Worm (Caenorhabditis elegans) whole organism, young adult: ENCODE results near the gene rpt-1.
A peak's percentile ranks its signal among the peaks of the same experiment; 100 is the strongest.

Source experiments
- B0019.2 ChIP-seq: fragments of 200-800 bp; sonication (Bioruptor generic); conservative IDR thresholded peaks from 2 replicates; pipeline ENCODE4 v1.3.6; 2022; ENCODE audit warnings: missing genetic modification reagents, missing genetic modification characterization, missing compliant biosample characterization
- B0035.1 ChIP-seq: sonication (generic microtip); optimal IDR thresholded peaks from 2 replicates; lab custom pipeline; 2016; ENCODE audit warnings: missing genetic modification characterization, mild to moderate bottlenecking, missing compliant biosample characterization, missing genotype, missing genetic modification reagents
- C17E4.6 ChIP-seq: fragments of 200-800 bp; sonication (Bioruptor generic); IDR thresholded peaks from 2 replicates; pipeline ENCODE4 v1.3.6; 2022; ENCODE audit warnings: missing genetic modification reagents, missing genetic modification characterization, missing compliant biosample characterization
- F22D6.2 ChIP-seq: sonication (generic microtip); optimal IDR thresholded peaks from 2 replicates; lab custom pipeline; 2016; ENCODE audit warnings: mild to moderate bottlenecking, missing genetic modification characterization, missing compliant biosample characterization
- F33H1.4 ChIP-seq: fragments of 200-800 bp; sonication (Bioruptor generic); IDR thresholded peaks from 2 replicates; pipeline ENCODE4 v1.3.6; 2022; ENCODE audit warnings: missing genetic modification reagents, missing genetic modification characterization, missing compliant biosample characterization
- F37B4.10 ChIP-seq: fragments of 200-800 bp; sonication (Bioruptor generic); IDR thresholded peaks from 2 replicates; pipeline ENCODE4 v1.3.6; 2022; ENCODE audit warnings: missing genetic modification characterization, missing compliant biosample characterization
- F49E8.2 ChIP-seq: sonication (generic microtip); optimal IDR thresholded peaks from 3 replicates; lab custom pipeline; 2017; ENCODE audit warnings: missing genetic modification characterization, mild to moderate bottlenecking, missing compliant biosample characterization, antibody characterized with exemption, moderate library complexity; ENCODE audit not compliant: insufficient read depth
- F55B11.4 ChIP-seq: sonication (generic microtip); optimal IDR thresholded peaks from 2 replicates; lab custom pipeline; 2016; ENCODE audit warnings: missing compliant biosample characterization, missing genetic modification characterization, borderline replicate concordance; ENCODE audit not compliant: insufficient read depth
- F57A8.1 ChIP-seq: fragments of 200-800 bp; sonication (Bioruptor generic); optimal IDR thresholded peaks from 2 replicates; lab custom pipeline; 2018; ENCODE audit warnings: mild to moderate bottlenecking, missing genetic modification characterization, moderate library complexity, missing compliant biosample characterization
- K12H6.12 ChIP-seq: fragments of 200-800 bp; sonication (Bioruptor generic); optimal IDR thresholded peaks from 2 replicates; lab custom pipeline; 2018; ENCODE audit warnings: mild to moderate bottlenecking, missing genetic modification characterization, missing compliant biosample characterization
- T07F8.4 ChIP-seq: sonication (generic microtip); optimal IDR thresholded peaks from 2 replicates; lab custom pipeline; 2016; ENCODE audit warnings: mild to moderate bottlenecking, missing genetic modification characterization, moderate library complexity, missing compliant biosample characterization
- Y53F4B.3 ChIP-seq: fragments of 200-800 bp; sonication (Bioruptor generic); IDR thresholded peaks from 2 replicates; pipeline ENCODE4 v1.3.6; 2022; ENCODE audit warnings: missing genetic modification reagents, missing genetic modification characterization, missing compliant biosample characterization
- ZK185.1 ChIP-seq: sonication (generic microtip); optimal IDR thresholded peaks from 2 replicates; lab custom pipeline; 2016; ENCODE audit warnings: mild to moderate bottlenecking, missing genetic modification characterization, missing compliant biosample characterization; ENCODE audit not compliant: poor library complexity, severe bottlenecking
- attf-5 ChIP-seq: fragments of 200-800 bp; sonication (Bioruptor generic); optimal IDR thresholded peaks from 2 replicates; lab custom pipeline; 2018; ENCODE audit warnings: mild to moderate bottlenecking, missing genetic modification characterization, missing compliant biosample characterization
- attf-6 ChIP-seq: fragments of 200-800 bp; sonication (Bioruptor generic); IDR thresholded peaks from 2 replicates; pipeline ENCODE4 v1.3.6; 2022; ENCODE audit warnings: missing genetic modification reagents, missing genetic modification characterization, missing compliant biosample characterization
- ceh-40 ChIP-seq: fragments of 200-800 bp; sonication (Bioruptor generic); IDR thresholded peaks from 2 replicates; pipeline ENCODE4 v1.3.6; 2022; ENCODE audit warnings: missing genetic modification characterization, missing compliant biosample characterization
- dox-1 ChIP-seq: fragments of 200-800 bp; sonication (Bioruptor generic); IDR thresholded peaks from 2 replicates; pipeline ENCODE4 v1.3.6; 2022; ENCODE audit warnings: missing genetic modification reagents, missing genetic modification characterization, missing compliant biosample characterization
- egl-18 ChIP-seq: fragments of 200-800 bp; sonication (Bioruptor generic); IDR thresholded peaks from 2 replicates; pipeline ENCODE4 v1.3.6; 2022; ENCODE audit warnings: missing genetic modification reagents, missing genetic modification characterization, missing compliant biosample characterization
- egl-44 ChIP-seq: fragments of 200-800 bp; sonication (Bioruptor generic); IDR thresholded peaks from 2 replicates; pipeline ENCODE4 v1.3.6; 2022; ENCODE audit warnings: missing genetic modification reagents, missing genetic modification characterization, missing compliant biosample characterization
- ekl-4 ChIP-seq: fragments of 200-800 bp; sonication (Bioruptor generic); IDR thresholded peaks from 2 replicates; pipeline ENCODE4 v1.3.6; 2022; ENCODE audit warnings: missing genetic modification reagents, missing genetic modification characterization, missing compliant biosample characterization
- ets-4 ChIP-seq: fragments of 200-800 bp; sonication (Bioruptor generic); optimal IDR thresholded peaks from 2 replicates; lab custom pipeline; 2018; ENCODE audit warnings: mild to moderate bottlenecking, missing genetic modification characterization, missing compliant biosample characterization
- gei-17 ChIP-seq: fragments of 200-800 bp; sonication (Bioruptor generic); optimal IDR thresholded peaks from 2 replicates; lab custom pipeline; 2018; ENCODE audit warnings: mild to moderate bottlenecking, missing genetic modification characterization, missing compliant biosample characterization
- him-1 ChIP-seq: sonication (generic microtip); optimal IDR thresholded peaks from 2 replicates; lab custom pipeline; 2016; ENCODE audit warnings: missing genotype, missing genetic modification reagents, missing genetic modification characterization, missing compliant biosample characterization
- hmg-1.2 ChIP-seq: fragments of 200-800 bp; sonication (Bioruptor generic); IDR thresholded peaks from 2 replicates; pipeline ENCODE4 v1.3.6; 2022; ENCODE audit warnings: missing genetic modification reagents, missing genetic modification characterization, missing compliant biosample characterization
- hmg-20 ChIP-seq: fragments of 200-800 bp; sonication (Bioruptor generic); IDR thresholded peaks from 2 replicates; pipeline ENCODE4 v1.3.6; 2022; ENCODE audit warnings: missing genetic modification reagents, missing genetic modification characterization, missing compliant biosample characterization
- let-526 ChIP-seq: fragments of 200-800 bp; sonication (Bioruptor generic); IDR thresholded peaks from 2 replicates; pipeline ENCODE4 v1.3.6; 2022; ENCODE audit warnings: missing genetic modification reagents, missing genetic modification characterization, missing compliant biosample characterization
- let-607 ChIP-seq, 2 experiments: fragments of 200-800 bp in 1 of 2; sonication (Bioruptor generic) in 1 of 2; sonication (generic microtip) in 1 of 2; optimal IDR thresholded peaks; 2 replicates each; lab custom pipeline; 2016 to 2018; ENCODE audit warnings: mild to moderate bottlenecking in 2 of 2, missing compliant biosample characterization in 2 of 2, missing genetic modification characterization in 2 of 2, moderate library complexity in 2 of 2, missing genotype in 1 of 2
- madf-6 ChIP-seq: fragments of 200-800 bp; sonication (Bioruptor generic); IDR thresholded peaks from 2 replicates; pipeline ENCODE4 v1.3.6; 2022; ENCODE audit warnings: missing genetic modification reagents, missing genetic modification characterization, missing compliant biosample characterization
- mel-28 ChIP-seq: sonication (generic microtip); optimal IDR thresholded peaks from 2 replicates; lab custom pipeline; 2016; ENCODE audit warnings: borderline replicate concordance, mild to moderate bottlenecking, missing genetic modification characterization, missing compliant biosample characterization
- nfya-2 ChIP-seq: fragments of 200-800 bp; sonication (Bioruptor generic); IDR thresholded peaks from 2 replicates; pipeline ENCODE4 v1.3.6; 2022; ENCODE audit warnings: missing genetic modification reagents, missing genetic modification characterization, missing compliant biosample characterization
- nfyb-1 ChIP-seq: fragments of 200-800 bp; sonication (Bioruptor generic); IDR thresholded peaks from 2 replicates; pipeline ENCODE4 v1.3.6; 2022; ENCODE audit warnings: missing genetic modification reagents, missing genetic modification characterization, missing compliant biosample characterization
- nhr-27 ChIP-seq: fragments of 200-800 bp; sonication (Bioruptor generic); optimal IDR thresholded peaks from 2 replicates; lab custom pipeline; 2018; ENCODE audit warnings: mild to moderate bottlenecking, missing genetic modification characterization, moderate library complexity, missing compliant biosample characterization
- nhr-80 ChIP-seq: sonication (generic microtip); optimal IDR thresholded peaks from 2 replicates; lab custom pipeline; 2016; ENCODE audit warnings: missing genetic modification characterization, missing compliant biosample characterization
- pbrm-1 ChIP-seq: fragments of 200-800 bp; sonication (Bioruptor generic); IDR thresholded peaks from 2 replicates; pipeline ENCODE4 v1.3.6; 2022; ENCODE audit warnings: missing genetic modification reagents, missing genetic modification characterization, missing compliant biosample characterization
- pha-4 ChIP-seq: fragments of 150-350 bp; sonication (generic microtip); optimal IDR thresholded peaks from 2 replicates; lab custom pipeline; 2014; ENCODE audit warnings: missing biosample characterization, missing genetic modification reagents, missing genetic modification characterization
- rec-8 ChIP-seq, 2 experiments: sonication (generic microtip); optimal IDR thresholded peaks; 2 replicates each; lab custom pipeline; 2016; ENCODE audit warnings: mild to moderate bottlenecking in 2 of 2, missing genetic modification characterization in 2 of 2, missing genetic modification reagents in 2 of 2, missing genotype in 2 of 2, missing biosample characterization in 1 of 2, missing compliant biosample characterization in 1 of 2, moderate library complexity in 1 of 2
- repo-1 ChIP-seq: sonication (generic microtip); optimal IDR thresholded peaks from 2 replicates; lab custom pipeline; 2017; ENCODE audit warnings: mild to moderate bottlenecking, missing genetic modification characterization, missing compliant biosample characterization
- sdz-38 ChIP-seq: sonication (generic microtip); optimal IDR thresholded peaks from 2 replicates; lab custom pipeline; 2016; ENCODE audit warnings: missing genotype, missing genetic modification characterization, missing compliant biosample characterization
- sea-2 ChIP-seq: fragments of 200-800 bp; sonication (Bioruptor generic); IDR thresholded peaks from 2 replicates; pipeline ENCODE4 v1.3.6; 2022; ENCODE audit warnings: missing genetic modification characterization, missing compliant biosample characterization
- somi-1 ChIP-seq: fragments of 200-800 bp; sonication (Bioruptor generic); optimal IDR thresholded peaks from 2 replicates; lab custom pipeline; 2018; ENCODE audit warnings: mild to moderate bottlenecking, missing genetic modification characterization, missing compliant biosample characterization
- unc-130 ChIP-seq: sonication (generic microtip); optimal IDR thresholded peaks from 2 replicates; lab custom pipeline; 2016; ENCODE audit warnings: missing genetic modification reagents, missing genetic modification characterization, missing compliant biosample characterization
- ztf-18 ChIP-seq: sonication (generic microtip); optimal IDR thresholded peaks from 2 replicates; lab custom pipeline; 2016; ENCODE audit warnings: missing genotype, mild to moderate bottlenecking, missing genetic modification characterization, missing compliant biosample characterization
- ztf-25 ChIP-seq: fragments of 200-800 bp; sonication (Bioruptor generic); IDR thresholded peaks from 2 replicates; pipeline ENCODE4 v1.3.6; 2022; ENCODE audit warnings: missing genetic modification reagents, missing genetic modification characterization, missing compliant biosample characterization
- ztf-28 ChIP-seq: fragments of 200-800 bp; sonication (Bioruptor generic); IDR thresholded peaks from 2 replicates; pipeline ENCODE4 v1.3.6; 2022; ENCODE audit warnings: missing genetic modification reagents, missing genetic modification characterization, missing compliant biosample characterization
- ztf-6 ChIP-seq: fragments of 200-800 bp; sonication (Bioruptor generic); IDR thresholded peaks from 2 replicates; pipeline ENCODE4 v1.3.6; 2022; ENCODE audit warnings: missing genetic modification reagents, missing genetic modification characterization, missing compliant biosample characterization

Gene rpt-1

DNA sequence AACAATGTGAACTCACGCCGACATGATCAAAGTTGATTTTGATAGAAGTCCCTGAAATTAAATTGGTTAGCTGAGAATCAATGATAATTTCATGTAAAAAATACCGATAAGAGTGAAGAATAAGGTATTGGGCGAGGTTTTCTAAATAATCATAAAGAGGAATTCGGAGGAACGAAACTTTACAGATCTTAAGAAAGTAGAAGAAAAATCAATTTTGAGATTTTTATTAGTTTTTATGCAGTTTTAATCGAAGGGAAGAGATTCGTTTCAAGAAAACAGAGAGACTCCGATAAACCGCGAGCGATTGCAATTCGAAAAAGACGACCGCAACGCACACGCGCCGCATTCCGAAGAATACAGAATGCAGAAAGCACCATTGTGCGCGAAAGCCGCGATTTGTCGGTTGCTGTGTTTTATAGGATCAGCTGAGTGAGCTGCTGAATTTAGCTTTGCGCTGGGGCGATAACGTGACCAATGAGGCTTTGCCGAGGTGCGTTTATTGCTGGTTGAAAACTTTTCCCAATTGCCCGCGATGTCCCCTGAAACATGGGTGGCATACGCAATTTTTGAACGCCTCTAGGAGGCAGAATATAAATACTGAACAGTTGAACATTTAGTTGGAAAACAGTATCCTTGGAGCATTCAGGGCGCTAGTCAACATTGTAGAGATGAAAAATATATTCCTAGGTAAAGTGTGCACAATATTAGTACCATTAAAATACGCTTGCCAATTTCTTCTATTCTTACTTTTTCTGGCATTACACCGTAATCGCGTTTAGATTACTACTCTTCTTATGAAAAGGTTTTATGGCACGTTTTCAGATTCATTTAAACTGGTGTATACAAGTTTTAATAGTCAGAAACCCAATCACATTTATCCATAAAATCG, 2.3 kb downstream of the rpt-1 start, which contains the start of gene snr-4 (continued):
- TF ChIP-seq F37B4.10: 0 out of 2 replicates have a peak, but pooled peaks have one; percentile 58
- no peak for TF ChIP-seq nhr-27
- peak; percentile 97 for TF ChIP-seq ekl-4 (GFP tag; lab: Robert Waterston, UW)
- TF ChIP-seq C17E4.6 (GFP tag; lab: Robert Waterston, UW): peak; percentile 97
- TF ChIP-seq T07F8.4 (tag; lab: Kevin White, UChicago): peak; percentile 48
- peak; percentile 97 for TF ChIP-seq nfyb-1 (GFP tag; lab: Robert Waterston, UW)
- TF ChIP-seq F33H1.4 (GFP tag; lab: Robert Waterston, UW): peak; percentile 78
- no peak for TF ChIP-seq sdz-38 (tag; lab: Kevin White, UChicago)
- peak; percentile 48; the same call in 1 of the 2 replicates for TF ChIP-seq ztf-6 (GFP tag; lab: Robert Waterston, UW)
- peak; percentile 76; the same call in 1 of the 2 replicates for TF ChIP-seq egl-18
- peak; percentile 92 for TF ChIP-seq him-1 (tag; lab: Kevin White, UChicago)
- peak; percentile 88 for TF ChIP-seq attf-5 (GFP tag; lab: Kevin White, UChicago)
- peak; percentile 93 for TF ChIP-seq repo-1 (tag; lab: Kevin White, UChicago)
- TF ChIP-seq let-607 (tag; optimal IDR thresholded peaks at IDR 0.05; lab: Kevin White, UChicago): peak; percentile 63 to 68
- peak; percentile 49 for TF ChIP-seq pha-4 (tag; lab: Kevin White, UChicago)
- TF ChIP-seq hmg-1.2 (GFP tag; lab: Robert Waterston, UW): peak; percentile 97
- TF ChIP-seq ets-4: peak; percentile 26
- peak; percentile 49; the same call in 1 of the 2 replicates for TF ChIP-seq nfya-2 (GFP tag; lab: Robert Waterston, UW)
- no peak for TF ChIP-seq F57A8.1 (GFP tag; lab: Kevin White, UChicago)
- TF ChIP-seq ztf-18 (tag; lab: Kevin White, UChicago): peak; percentile 79
- TF ChIP-seq ztf-28 (GFP tag; lab: Robert Waterston, UW): peak; percentile 95
- TF ChIP-seq egl-44 (GFP tag; lab: Robert Waterston, UW): peak; percentile 74; the same call in 1 of the 2 replicates
- TF ChIP-seq ZK185.1: peak; percentile 73
- TF ChIP-seq nhr-80: peak; percentile 75
- TF ChIP-seq F49E8.2 (tag; lab: Kevin White, UChicago): peak; percentile 93
- TF ChIP-seq gei-17 (GFP tag; lab: Kevin White, UChicago): peak; percentile 72
- TF ChIP-seq unc-130 (GFP tag; lab: Kevin White, UChicago): peak; percentile 72
- peak; percentile 98 for TF ChIP-seq dox-1 (GFP tag; lab: Robert Waterston, UW)
- 0 out of 2 replicates have a peak, but pooled peaks have one; percentile 27 for TF ChIP-seq ceh-40 (GFP tag; lab: Robert Waterston, UW)
- TF ChIP-seq rec-8 (tag; optimal IDR thresholded peaks at IDR 0.05; lab: Kevin White, UChicago): peak in 1 of 2 experiments; percentile 37
- peak; percentile 25 for TF ChIP-seq mel-28 (tag; lab: Kevin White, UChicago)
- no peak for TF ChIP-seq F55B11.4 (tag; lab: Kevin White, UChicago)
- peak; percentile 49 for TF ChIP-seq F22D6.2
- TF ChIP-seq somi-1 (GFP tag; lab: Kevin White, UChicago): peak; percentile 58
- TF ChIP-seq sea-2 (GFP tag; lab: Robert Waterston, UW): no peak
- peak; percentile 84 for TF ChIP-seq hmg-20 (GFP tag; lab: Robert Waterston, UW)
- 0 out of 2 replicates have a peak, but pooled peaks have one; percentile 39 for TF ChIP-seq let-526 (GFP tag; lab: Robert Waterston, UW)
- TF ChIP-seq pbrm-1 (GFP tag; lab: Robert Waterston, UW): peak; percentile 99
- peak; percentile 76 for TF ChIP-seq Y53F4B.3
- peak; percentile 93 for TF ChIP-seq attf-6 (GFP tag; lab: Robert Waterston, UW)
- TF ChIP-seq K12H6.12 (tag; lab: Kevin White, UChicago): peak; percentile 88
- peak; percentile 72 for TF ChIP-seq B0035.1
- peak; percentile 88 for TF ChIP-seq madf-6 (GFP tag; lab: Robert Waterston, UW)
- no peak for TF ChIP-seq ztf-25 (GFP tag; lab: Robert Waterston, UW)
- peak; percentile 56; the same call in 1 of the 2 replicates for TF ChIP-seq B0019.2 (GFP tag; lab: Robert Waterston, UW)
